Worm (Caenorhabditis elegans) whole organism, L2 larva: ENCODE results near the gene T04A6.2.

Experiments
- C34F6.9 ChIP-seq: fragments of 150-350 bp; optimal IDR thresholded peaks from 2 replicates; lab custom pipeline; 2014; ENCODE audit warnings: missing biosample characterization, missing genetic modification characterization
- F13H6.1 ChIP-seq: sonication (generic microtip); optimal IDR thresholded peaks from 2 replicates; lab custom pipeline; 2016; ENCODE audit warnings: missing genetic modification characterization, missing compliant biosample characterization
- R02D3.7 ChIP-seq: fragments of 150-350 bp; optimal IDR thresholded peaks from 2 replicates; lab custom pipeline; 2014; ENCODE audit warnings: missing biosample characterization, missing genetic modification characterization
- Y55F3AM.14 ChIP-seq: fragments of 200-800 bp; sonication (Bioruptor generic); optimal IDR thresholded peaks from 2 replicates; lab custom pipeline; 2018; ENCODE audit warnings: mild to moderate bottlenecking, missing genetic modification characterization, missing compliant biosample characterization
- ZK546.5 ChIP-seq: sonication (generic microtip); optimal IDR thresholded peaks from 2 replicates; lab custom pipeline; 2017; ENCODE audit warnings: missing biosample characterization, missing genetic modification characterization
- ceh-82 ChIP-seq: fragments of 150-350 bp; optimal IDR thresholded peaks from 2 replicates; lab custom pipeline; 2014; ENCODE audit warnings: missing biosample characterization, missing genetic modification characterization
- crh-2 ChIP-seq: sonication (generic microtip); optimal IDR thresholded peaks from 2 replicates; lab custom pipeline; 2017; ENCODE audit warnings: missing biosample characterization, missing genetic modification characterization
- dmd-4 ChIP-seq: sonication (generic microtip); optimal IDR thresholded peaks from 2 replicates; lab custom pipeline; 2017; ENCODE audit warnings: missing biosample characterization, missing genetic modification characterization
- egl-27 ChIP-seq: sonication (generic microtip); optimal IDR thresholded peaks from 3 replicates; lab custom pipeline; 2017; ENCODE audit warnings: missing biosample characterization, missing genetic modification reagents, missing genetic modification characterization
- elt-1 ChIP-seq: fragments of 150-350 bp; optimal IDR thresholded peaks from 2 replicates; lab custom pipeline; 2014; ENCODE audit warnings: missing biosample characterization, missing genetic modification characterization
- elt-3 ChIP-seq: sonication (generic microtip); optimal IDR thresholded peaks from 2 replicates; lab custom pipeline; 2017; ENCODE audit warnings: missing biosample characterization, missing genetic modification characterization
- gmeb-1 ChIP-seq: fragments of 150-350 bp; optimal IDR thresholded peaks from 2 replicates; lab custom pipeline; 2014; ENCODE audit warnings: missing biosample characterization, missing genetic modification characterization
- lin-11 ChIP-seq: fragments of 150-350 bp; sonication (generic microtip); optimal IDR thresholded peaks from 2 replicates; lab custom pipeline; 2014; ENCODE audit warnings: missing biosample characterization, missing genetic modification characterization, inconsistent platforms, mixed read lengths
- lin-13 ChIP-seq: fragments of 150-350 bp; optimal IDR thresholded peaks from 2 replicates; lab custom pipeline; 2014; ENCODE audit warnings: missing biosample characterization, missing genetic modification reagents, missing genetic modification characterization
- lin-39 ChIP-seq: fragments of 150-350 bp; optimal IDR thresholded peaks from 2 replicates; lab custom pipeline; 2014; ENCODE audit warnings: missing biosample characterization, missing genetic modification reagents, missing genetic modification characterization
- lsy-2 ChIP-seq, 2 experiments: fragments of 150-350 bp in 1 of 2; sonication (generic microtip) in 1 of 2; optimal IDR thresholded peaks; 2 replicates each; lab custom pipeline; 2014 to 2017; ENCODE audit warnings: missing biosample characterization in 2 of 2, missing genetic modification characterization in 2 of 2
- mab-5 ChIP-seq: fragments of 150-350 bp; optimal IDR thresholded peaks from 2 replicates; lab custom pipeline; 2014; ENCODE audit warnings: missing biosample characterization, missing genetic modification characterization
- mbf-1 ChIP-seq: sonication (generic microtip); optimal IDR thresholded peaks from 2 replicates; lab custom pipeline; 2017; ENCODE audit warnings: missing biosample characterization, missing genetic modification characterization
- nhr-10 ChIP-seq: sonication (generic microtip); optimal IDR thresholded peaks from 2 replicates; lab custom pipeline; 2017; ENCODE audit warnings: missing biosample characterization, missing genetic modification characterization
- nhr-11 ChIP-seq: fragments of 150-350 bp; optimal IDR thresholded peaks from 2 replicates; lab custom pipeline; 2014; ENCODE audit warnings: missing biosample characterization, missing genetic modification characterization
- nhr-12 ChIP-seq: fragments of 150-350 bp; optimal IDR thresholded peaks from 2 replicates; lab custom pipeline; 2014; ENCODE audit warnings: missing biosample characterization, missing genetic modification characterization
- nhr-129 ChIP-seq: fragments of 150-350 bp; optimal IDR thresholded peaks from 2 replicates; lab custom pipeline; 2014; ENCODE audit warnings: missing biosample characterization, missing genetic modification characterization
- nhr-237 ChIP-seq: fragments of 150-350 bp; optimal IDR thresholded peaks from 2 replicates; lab custom pipeline; 2014; ENCODE audit warnings: missing biosample characterization, missing genetic modification characterization
- nhr-25 ChIP-seq: fragments of 150-350 bp; sonication (generic microtip); optimal IDR thresholded peaks from 3 replicates; lab custom pipeline; 2014; ENCODE audit warnings: missing biosample characterization, missing genetic modification characterization
- sma-3 ChIP-seq: sonication (generic microtip); optimal IDR thresholded peaks from 2 replicates; lab custom pipeline; 2016; ENCODE audit warnings: missing genetic modification reagents, missing genetic modification characterization, missing compliant biosample characterization
- sma-9 ChIP-seq, 2 experiments: fragments of 150-350 bp in 1 of 2; sonication (generic microtip) in 1 of 2; optimal IDR thresholded peaks; 2 replicates each; lab custom pipeline; 2014 to 2016; ENCODE audit warnings: missing genetic modification characterization in 2 of 2, mild to moderate bottlenecking in 1 of 2, missing biosample characterization in 1 of 2, missing compliant biosample characterization in 1 of 2, missing genetic modification reagents in 1 of 2, moderate library complexity in 1 of 2
- snpc-4 ChIP-seq: fragments of 150-350 bp; optimal IDR thresholded peaks from 2 replicates; lab custom pipeline; 2014; ENCODE audit warnings: missing biosample characterization, missing genetic modification characterization
- unc-39 ChIP-seq: fragments of 150-350 bp; optimal IDR thresholded peaks from 2 replicates; lab custom pipeline; 2014; ENCODE audit warnings: missing biosample characterization, missing genetic modification characterization
- unc-55 ChIP-seq: fragments of 150-350 bp; sonication (generic microtip); optimal IDR thresholded peaks from 3 replicates; lab custom pipeline; 2014; ENCODE audit warnings: missing biosample characterization, missing genetic modification reagents, missing genetic modification characterization
- zag-1 ChIP-seq: fragments of 150-350 bp; optimal IDR thresholded peaks from 2 replicates; lab custom pipeline; 2014; ENCODE audit warnings: missing biosample characterization, missing genetic modification characterization
- ztf-11 ChIP-seq: sonication (generic microtip); optimal IDR thresholded peaks from 2 replicates; lab custom pipeline; 2017; ENCODE audit warnings: missing biosample characterization, missing genetic modification characterization
- ztf-4 ChIP-seq: fragments of 150-350 bp; optimal IDR thresholded peaks from 2 replicates; lab custom pipeline; 2014; ENCODE audit warnings: missing biosample characterization, missing genetic modification characterization

Gene T04A6.2

ce11 chrIII:7572781-7573400, 41.7 kb upstream of the T04A6.2 start, which contains the start of the genes rpl-9 and lpd-7 (continued):
- TF ChIP-seq sma-9 (GFP tag; optimal IDR thresholded peaks at IDR 0.05; lab: Kevin White, UChicago) (peak; percentile 74), sma-9 (tag; optimal IDR thresholded peaks at IDR 0.05; lab: Kevin White, UChicago) (no peak), nhr-129 (tag; lab: Kevin White, UChicago) (peak; percentile 97)

ce11 chrIII:7579324-7579723, 35.3 kb upstream of the T04A6.2 start, which contains the start of gene mfsd-6:
Gene mfsd-6, minus strand, starts transcription at chrIII:7579411.
- TF ChIP-seq C34F6.9 (tag; lab: Kevin White, UChicago) (peak; percentile 11), mab-5 (tag; lab: Kevin White, UChicago) (no peak), lsy-2 (tag; optimal IDR thresholded peaks at IDR 0.05; lab: Kevin White, UChicago) (peak in 1 of 2 experiments; percentile 3), snpc-4 (tag; lab: Kevin White, UChicago) (no peak), crh-2 (tag; lab: Kevin White, UChicago) (peak; percentile 6), sma-9 (GFP tag; optimal IDR thresholded peaks at IDR 0.05; lab: Kevin White, UChicago) (peak; percentile 22), sma-9 (tag; optimal IDR thresholded peaks at IDR 0.05; lab: Kevin White, UChicago) (no peak), ztf-11 (tag; lab: Kevin White, UChicago) (no peak)
- TF ChIP-seq, all 48 proteins: peak for 4

ce11 chrIII:7580586-7580985, 34.0 kb upstream of the T04A6.2 start:
- peak; percentile 89 for TF ChIP-seq unc-55 (GFP tag; lab: Kevin White, UChicago)
- TF ChIP-seq unc-39 (tag; lab: Kevin White, UChicago), result no peak
- peak; percentile 29 for TF ChIP-seq zag-1 (tag; lab: Kevin White, UChicago)
- peak in 1 of 2 experiments; percentile 66 for TF ChIP-seq lsy-2 (tag; optimal IDR thresholded peaks at IDR 0.05; lab: Kevin White, UChicago)
- TF ChIP-seq nhr-25, result no peak
- TF ChIP-seq C34F6.9 (tag; lab: Kevin White, UChicago), result peak; percentile 82
- TF ChIP-seq R02D3.7, result no peak
- peak; percentile 30 for TF ChIP-seq F13H6.1 (tag; lab: Kevin White, UChicago)
- TF ChIP-seq snpc-4 (tag; lab: Kevin White, UChicago), result peak; percentile 3
- TF ChIP-seq lin-39 (tag; lab: Kevin White, UChicago), result no peak
- TF ChIP-seq nhr-12 (tag; lab: Kevin White, UChicago), result no peak
- TF ChIP-seq nhr-11 (tag; lab: Kevin White, UChicago), result no peak
- TF ChIP-seq Y55F3AM.14 (GFP tag; lab: Kevin White, UChicago), result peak; percentile 48
- TF ChIP-seq crh-2 (tag; lab: Kevin White, UChicago), result peak; percentile 40
- TF ChIP-seq lin-11, result peak; percentile 30
- TF ChIP-seq nhr-237, result no peak
- no peak for TF ChIP-seq egl-27 (tag; lab: Kevin White, UChicago)
- TF ChIP-seq ZK546.5 (tag; lab: Kevin White, UChicago), result no peak
- TF ChIP-seq nhr-129 (tag; lab: Kevin White, UChicago), result peak; percentile 52
- TF ChIP-seq, all 48 proteins: peak for 10

ce11 chrIII:7582885-7583284, 31.7 kb upstream of the T04A6.2 start, which contains the start of gene R13A5.10:
Gene R13A5.10, minus strand, starts transcription at chrIII:7582985.
- TF ChIP-seq nhr-12 (tag; lab: Kevin White, UChicago) (no peak), snpc-4 (tag; lab: Kevin White, UChicago) (no peak), C34F6.9 (tag; lab: Kevin White, UChicago) (no peak), crh-2 (tag; lab: Kevin White, UChicago) (no peak), nhr-129 (tag; lab: Kevin White, UChicago) (no peak), sma-3 (GFP tag; lab: Kevin White, UChicago) (no peak), F13H6.1 (tag; lab: Kevin White, UChicago) (no peak), unc-55 (GFP tag; lab: Kevin White, UChicago) (no peak), lin-13 (GFP tag; lab: Kevin White, UChicago) (no peak), ceh-82 (tag; lab: Kevin White, UChicago) (no peak), ztf-4 (no peak), unc-39 (tag; lab: Kevin White, UChicago) (no peak), mbf-1 (tag; lab: Kevin White, UChicago) (no peak), elt-1 (tag; lab: Kevin White, UChicago) (no peak), dmd-4 (tag; lab: Kevin White, UChicago) (no peak), gmeb-1 (tag; lab: Kevin White, UChicago) (no peak), elt-3 (tag; lab: Kevin White, UChicago) (no peak), lin-11 (no peak), nhr-10 (tag; lab: Kevin White, UChicago) (no peak), lsy-2 (tag; optimal IDR thresholded peaks at IDR 0.05; lab: Kevin White, UChicago) (no peak)
